Worm (Caenorhabditis elegans): Measurements from ENCODE around the gene srt-20.
"Not testable (repeated sequence)": the region's sequence is repeated elsewhere in the genome, so short reads cannot be mapped to it uniquely, and the experiment has no call there.

Gene srt-20

ce11 chrV:4278735-4279134 lies at the start of gene srt-20:
srt-20 (minus strand) TSS chrV:4278835.
- TF ChIP-seq blmp-1 (tag; optimal IDR thresholded peaks at IDR 0.05); ham-2 (GFP tag; optimal IDR thresholded peaks at IDR 0.05); pha-4 (tag; optimal IDR thresholded peaks at IDR 0.05): not testable (repeated sequence)

DNA sequence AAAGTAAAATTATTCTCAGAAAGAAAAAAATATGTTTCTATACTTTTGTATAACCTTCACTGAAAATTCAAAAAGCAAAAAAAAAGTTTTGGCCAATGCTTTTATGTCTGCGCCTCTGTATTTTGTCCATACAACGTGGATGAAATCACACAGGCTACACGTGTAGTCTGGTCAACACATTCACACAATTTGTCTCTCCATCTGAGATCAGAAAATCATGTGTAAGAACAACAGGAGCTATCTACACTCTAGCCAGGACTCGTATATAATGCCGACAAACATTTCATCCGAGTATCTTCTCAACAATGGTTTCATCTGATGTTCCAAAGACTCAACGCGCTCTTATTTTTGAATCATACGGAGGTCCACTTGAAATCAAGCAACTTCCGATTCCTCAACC lies 48.2 kb upstream of the srt-20 start, which contains the start of gene D2063.1:
TSS of gene D2063.1 (plus strand) at position 281 of the 400 bp plus-strand sequence.
- TF ChIP-seq hlh-1 (tag; optimal IDR thresholded peaks at IDR 0.05) = peak; percentile 61
- TF ChIP-seq nhr-237 (tag; optimal IDR thresholded peaks at IDR 0.05) = no peak
- no peak for TF ChIP-seq unc-120 (tag; optimal IDR thresholded peaks at IDR 0.05; ENCODE audit: poor library complexity, severe bottlenecking)

ce11 chrV:4325415-4325814 lies 46.8 kb upstream of the srt-20 start, which contains the start of gene nhr-125:
nhr-125 (minus strand) TSS chrV:4325515.
- TF ChIP-seq hlh-1 (tag; optimal IDR thresholded peaks at IDR 0.05) (no peak), tbx-8 (GFP tag; optimal IDR thresholded peaks at IDR 0.05) (no peak), ces-1 (GFP tag; optimal IDR thresholded peaks at IDR 0.05) (no peak), nhr-2 (tag; optimal IDR thresholded peaks at IDR 0.05) (no peak), ham-2 (GFP tag; optimal IDR thresholded peaks at IDR 0.05) (no peak), unc-120 (tag; optimal IDR thresholded peaks at IDR 0.05; ENCODE audit: poor library complexity, severe bottlenecking) (no peak), lsy-2 (tag; optimal IDR thresholded peaks at IDR 0.05) (no peak), ceh-83 (GFP tag; optimal IDR thresholded peaks at IDR 0.05) (no peak), ceh-39 (tag; optimal IDR thresholded peaks at IDR 0.05) (no peak), mep-1 (tag; optimal IDR thresholded peaks at IDR 0.05) (no peak), M03D4.4 (tag; optimal IDR thresholded peaks at IDR 0.05) (no peak), snpc-4 (tag; optimal IDR thresholded peaks at IDR 0.05) (no peak)

- TF ChIP-seq elt-1 (tag; optimal IDR thresholded peaks at IDR 0.05; ENCODE audit: borderline replicate concordance, insufficient read depth) = no peak
- no peak for TF ChIP-seq unc-39 (tag; optimal IDR thresholded peaks at IDR 0.05)
- no peak for TF ChIP-seq ham-2 (GFP tag; optimal IDR thresholded peaks at IDR 0.05)
- no peak for TF ChIP-seq mab-5 (tag; optimal IDR thresholded peaks at IDR 0.05)
- TF ChIP-seq nhr-237 (tag; optimal IDR thresholded peaks at IDR 0.05) = no peak
- no peak for TF ChIP-seq ceh-83 (GFP tag; optimal IDR thresholded peaks at IDR 0.05)
- TF ChIP-seq elt-3 (tag; optimal IDR thresholded peaks at IDR 0.05) = no peak
- no peak for TF ChIP-seq pha-4 (tag; optimal IDR thresholded peaks at IDR 0.05)
- TF ChIP-seq tbx-8 (GFP tag; optimal IDR thresholded peaks at IDR 0.05) = no peak
- TF ChIP-seq ztf-11 (tag; optimal IDR thresholded peaks at IDR 0.05) = no peak
- TF ChIP-seq drap-1 (GFP tag; optimal IDR thresholded peaks at IDR 0.05) = no peak
- TF ChIP-seq snpc-4 (tag; optimal IDR thresholded peaks at IDR 0.05) = no peak
Observed at ce11 chrV:4322706-4323105, 44.1 kb upstream of the srt-20 start, which contains the start of gene R02D1.2. R02D1.2 (minus strand) TSS chrV:4322806.

ce11 chrV:4319867-4320266 lies 41.2 kb upstream of the srt-20 start, which contains the start of gene ZC132.9:
ZC132.9 (minus strand) TSS chrV:4319967.
- TF ChIP-seq mep-1 (tag; optimal IDR thresholded peaks at IDR 0.05) (no peak), pha-4 (tag; optimal IDR thresholded peaks at IDR 0.05) (no peak), M03D4.4 (tag; optimal IDR thresholded peaks at IDR 0.05) (no peak), snpc-4 (tag; optimal IDR thresholded peaks at IDR 0.05) (no peak)

DNA sequence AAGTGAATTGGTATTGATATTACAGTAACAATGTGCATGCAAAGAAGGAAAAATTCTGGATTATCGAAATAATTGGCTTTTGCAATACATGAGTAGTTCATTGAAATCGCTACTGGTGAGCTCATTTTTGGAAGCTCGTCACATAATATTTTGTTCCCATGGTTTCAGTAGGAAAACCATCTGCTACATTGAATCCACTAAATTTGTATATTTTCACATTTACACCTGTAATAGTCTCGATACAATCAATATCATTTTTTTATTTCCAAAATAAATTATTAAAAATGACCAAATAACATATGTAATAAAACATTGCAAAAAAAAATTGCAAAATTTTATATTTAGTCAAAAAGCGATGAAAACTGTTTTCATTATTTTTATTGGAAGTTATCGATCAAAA lies 36.4 kb upstream of the srt-20 start, which contains the start of gene srh-192:
TSS of gene srh-192 (minus strand) at position 101 of the 400 bp plus-strand sequence.
- TF ChIP-seq unc-120 (tag; optimal IDR thresholded peaks at IDR 0.05; ENCODE audit: poor library complexity, severe bottlenecking) (no peak), sptf-1 (tag; optimal IDR thresholded peaks at IDR 0.05) (no peak), ceh-39 (tag; optimal IDR thresholded peaks at IDR 0.05) (no peak), lin-13 (tag; optimal IDR thresholded peaks at IDR 0.05) (no peak)

DNA sequence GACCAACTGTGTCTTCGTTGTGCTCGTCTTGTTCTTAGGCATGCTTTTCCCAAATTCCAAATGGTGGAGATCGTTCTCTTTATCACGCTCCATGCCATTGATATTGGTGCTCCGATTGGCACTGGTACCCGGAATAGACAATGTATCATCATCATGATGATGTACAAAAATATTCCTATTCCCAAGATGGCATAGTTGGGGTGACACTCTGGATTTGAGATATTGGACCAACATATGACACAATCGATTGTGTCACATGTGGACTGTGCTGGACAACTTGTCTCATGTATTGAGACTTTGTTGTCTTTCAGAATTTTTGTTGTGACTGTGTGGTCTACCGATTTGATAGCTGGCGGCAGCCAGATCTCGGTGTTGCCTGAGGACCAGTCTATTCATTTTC lies 25.6 kb upstream of the srt-20 start:
- TF ChIP-seq nhr-76 (tag; optimal IDR thresholded peaks at IDR 0.05) = no peak
- no peak for TF ChIP-seq ceh-43 (GFP tag; optimal IDR thresholded peaks at IDR 0.05)
- TF ChIP-seq ceh-39 (tag; optimal IDR thresholded peaks at IDR 0.05) = no peak
- TF ChIP-seq cnd-1 (tag; optimal IDR thresholded peaks at IDR 0.05) = no peak
- no peak for TF ChIP-seq snpc-4 (tag; optimal IDR thresholded peaks at IDR 0.05)
- no peak for TF ChIP-seq lsy-2 (tag; optimal IDR thresholded peaks at IDR 0.05)
- TF ChIP-seq sptf-1 (tag; optimal IDR thresholded peaks at IDR 0.05) = no peak
- no peak for TF ChIP-seq nhr-28 (tag; optimal IDR thresholded peaks at IDR 0.05)
- TF ChIP-seq ham-2 (GFP tag; optimal IDR thresholded peaks at IDR 0.05) = no peak
- no peak for TF ChIP-seq hlh-1 (tag; optimal IDR thresholded peaks at IDR 0.05)
- TF ChIP-seq M03D4.4 (tag; optimal IDR thresholded peaks at IDR 0.05) = no peak
- no peak for TF ChIP-seq ztf-11 (tag; optimal IDR thresholded peaks at IDR 0.05)
- TF ChIP-seq unc-39 (tag; optimal IDR thresholded peaks at IDR 0.05) = no peak
